Fruit fly (Drosophila melanogaster) whole organism, embryonic: Measurements from ENCODE around the gene Rpt6.

Source experiments
- ATbp ChIP-seq: fragments of 200-800 bp; sonication (Bioruptor generic); optimal IDR thresholded peaks from 2 replicates; lab custom pipeline; 2017; ENCODE audit warnings: missing biosample characterization, mild to moderate bottlenecking, missing genetic modification characterization, missing genetic modification reagents
- CG10321 ChIP-seq: fragments of 200-800 bp; sonication (Bioruptor generic); IDR thresholded peaks from 2 replicates; pipeline ENCODE4 v1.3.6; 2022; ENCODE audit warnings: missing biosample characterization, missing genetic modification characterization
- CG10979 ChIP-seq: fragments of 200-800 bp; sonication (Bioruptor generic); optimal IDR thresholded peaks from 2 replicates; lab custom pipeline; 2018; ENCODE audit warnings: missing biosample characterization, mild to moderate bottlenecking, missing genetic modification characterization, moderate library complexity
- CG11504 ChIP-seq: fragments of 200-800 bp; sonication (Bioruptor generic); optimal IDR thresholded peaks from 3 replicates; lab custom pipeline; 2019; ENCODE audit warnings: missing biosample characterization, mild to moderate bottlenecking, missing genetic modification characterization, moderate library complexity
- CG13424 ChIP-seq: fragments of 200-800 bp; sonication (Bioruptor generic); optimal IDR thresholded peaks from 2 replicates; lab custom pipeline; 2019; ENCODE audit warnings: missing biosample characterization, mild to moderate bottlenecking, missing genetic modification characterization, moderate library complexity
- CG14710 ChIP-seq: fragments of 200-800 bp; sonication (Bioruptor generic); optimal IDR thresholded peaks from 3 replicates; lab custom pipeline; 2019; ENCODE audit warnings: missing biosample characterization, mild to moderate bottlenecking, missing genetic modification characterization, moderate library complexity
- CG15073 ChIP-seq: fragments of 200-800 bp; sonication (Bioruptor generic); optimal IDR thresholded peaks from 2 replicates; lab custom pipeline; 2016; ENCODE audit warnings: missing biosample characterization, missing genetic modification characterization
- CG15601 ChIP-seq: fragments of 200-800 bp; sonication (Bioruptor generic); optimal IDR thresholded peaks from 3 replicates; lab custom pipeline; 2019; ENCODE audit warnings: missing biosample characterization, mild to moderate bottlenecking, missing genetic modification characterization, moderate library complexity
- CG17359 ChIP-seq: fragments of 200-800 bp; sonication (Bioruptor generic); optimal IDR thresholded peaks from 3 replicates; lab custom pipeline; 2018; ENCODE audit warnings: missing biosample characterization, mild to moderate bottlenecking, missing genetic modification characterization, moderate library complexity
- CG17385 ChIP-seq: fragments of 200-800 bp; sonication (Bioruptor generic); optimal IDR thresholded peaks from 3 replicates; lab custom pipeline; 2018; ENCODE audit warnings: missing biosample characterization, mild to moderate bottlenecking, missing genetic modification characterization
- CG2120 ChIP-seq: fragments of 200-800 bp; sonication (Bioruptor generic); optimal IDR thresholded peaks from 3 replicates; lab custom pipeline; 2016; ENCODE audit warnings: missing biosample characterization, missing genetic modification characterization
- CG2712 ChIP-seq: fragments of 200-800 bp; optimal IDR thresholded peaks from 3 replicates; lab custom pipeline; 2019; ENCODE audit warnings: missing biosample characterization, mild to moderate bottlenecking, missing genetic modification characterization, moderate library complexity
- CG2875 ChIP-seq: fragments of 200-800 bp; sonication (Bioruptor generic); optimal IDR thresholded peaks from 2 replicates; lab custom pipeline; 2017; ENCODE audit warnings: missing biosample characterization, mild to moderate bottlenecking, missing genetic modification characterization, missing genetic modification reagents
- CG3281 ChIP-seq: fragments of 200-800 bp; sonication (Bioruptor generic); optimal IDR thresholded peaks from 3 replicates; lab custom pipeline; 2017; ENCODE audit warnings: missing biosample characterization, mild to moderate bottlenecking, missing genetic modification characterization
- CG4424 ChIP-seq: fragments of 200-800 bp; sonication (Bioruptor generic); optimal IDR thresholded peaks from 3 replicates; lab custom pipeline; 2016; ENCODE audit warnings: missing biosample characterization, missing genetic modification characterization
- CG4820 ChIP-seq: fragments of 200-800 bp; sonication (Bioruptor generic); optimal IDR thresholded peaks from 3 replicates; lab custom pipeline; 2016; ENCODE audit warnings: missing biosample characterization, missing genetic modification characterization
- CG6791 ChIP-seq: fragments of 200-800 bp; sonication (Bioruptor generic); IDR thresholded peaks from 3 replicates; pipeline ENCODE4 v1.3.6; 2022; ENCODE audit warnings: missing biosample characterization, missing genetic modification characterization; ENCODE audit not compliant: partially characterized antibody
- CG7839 ChIP-seq: fragments of 200-800 bp; sonication (Bioruptor generic); optimal IDR thresholded peaks from 3 replicates; lab custom pipeline; 2018; ENCODE audit warnings: missing biosample characterization, mild to moderate bottlenecking, missing genetic modification characterization, moderate library complexity
- CG8388 ChIP-seq: fragments of 200-800 bp; sonication (Bioruptor generic); optimal IDR thresholded peaks from 2 replicates; lab custom pipeline; 2019; ENCODE audit warnings: missing biosample characterization, mild to moderate bottlenecking, missing genetic modification characterization, moderate library complexity
- CoRest ChIP-seq: fragments of 200-800 bp; sonication (Bioruptor generic); optimal IDR thresholded peaks from 3 replicates; lab custom pipeline; 2018; ENCODE audit warnings: missing biosample characterization, mild to moderate bottlenecking, missing genetic modification characterization, moderate library complexity
- D19A ChIP-seq: fragments of 200-800 bp; optimal IDR thresholded peaks from 3 replicates; lab custom pipeline; 2019; ENCODE audit warnings: missing biosample characterization, mild to moderate bottlenecking, missing genetic modification characterization, moderate library complexity
- Dad ChIP-seq: fragments of 200-800 bp; sonication (Bioruptor generic); optimal IDR thresholded peaks from 3 replicates; lab custom pipeline; 2016; ENCODE audit warnings: missing biosample characterization, missing genetic modification characterization
- ERR ChIP-seq: fragments of 200-800 bp; sonication (Bioruptor generic); optimal IDR thresholded peaks from 2 replicates; lab custom pipeline; 2016; ENCODE audit warnings: missing biosample characterization, missing genetic modification characterization
- Ets65A ChIP-seq: fragments of 200-800 bp; sonication (Bioruptor generic); peaks from one replicate; lab custom pipeline; 2016; ENCODE audit warnings: missing biosample characterization, missing genetic modification characterization
- Fer2 ChIP-seq: fragments of 200-800 bp; sonication (Bioruptor generic); optimal IDR thresholded peaks from 2 replicates; lab custom pipeline; 2018; ENCODE audit warnings: missing biosample characterization, mild to moderate bottlenecking, missing genetic modification characterization, moderate library complexity
- HHEX ChIP-seq: fragments of 200-800 bp; sonication (Bioruptor generic); optimal IDR thresholded peaks from 3 replicates; lab custom pipeline; 2017; ENCODE audit warnings: missing biosample characterization, mild to moderate bottlenecking, missing genetic modification characterization, missing genetic modification reagents
- HLH3B ChIP-seq: fragments of 200-800 bp; sonication (Bioruptor generic); IDR thresholded peaks from 2 replicates; pipeline ENCODE4 v1.3.6; 2022; ENCODE audit warnings: missing biosample characterization, missing genetic modification characterization
- Meics ChIP-seq: fragments of 200-800 bp; sonication (Bioruptor generic); optimal IDR thresholded peaks from 2 replicates; lab custom pipeline; 2017; ENCODE audit warnings: missing biosample characterization, mild to moderate bottlenecking, missing genetic modification characterization
- Mrtf ChIP-seq: fragments of 200-800 bp; sonication (Bioruptor generic); IDR thresholded peaks from 3 replicates; pipeline ENCODE4 v1.3.6; 2022; ENCODE audit warnings: missing biosample characterization, missing genetic modification characterization
- NFAT ChIP-seq: fragments of 200-800 bp; sonication (Bioruptor generic); IDR thresholded peaks from 2 replicates; pipeline ENCODE4 v1.3.6; 2022; ENCODE audit warnings: missing biosample characterization, missing genetic modification characterization
- Pdp1 ChIP-seq, 2 experiments: fragments of 200-800 bp; sonication (Bioruptor generic); optimal IDR thresholded peaks; 3 replicates each; lab custom pipeline; 2016; ENCODE audit warnings: missing biosample characterization in 2 of 2, missing genetic modification characterization in 2 of 2, mild to moderate bottlenecking in 1 of 2, moderate library complexity in 1 of 2
- Rfx ChIP-seq: fragments of 200-800 bp; sonication (Bioruptor generic); IDR thresholded peaks from 2 replicates; pipeline ENCODE4 v1.3.6; 2022; ENCODE audit warnings: missing biosample characterization, missing genetic modification characterization
- Sin3A ChIP-seq: fragments of >200 bp; optimal IDR thresholded peaks from 2 replicates; lab custom pipeline; 2018
- Xbp1 ChIP-seq: fragments of 200-800 bp; sonication (Bioruptor generic); optimal IDR thresholded peaks from 3 replicates; lab custom pipeline; 2016; ENCODE audit warnings: missing biosample characterization, mild to moderate bottlenecking, missing genetic modification characterization
- bbx ChIP-seq: fragments of 200-800 bp; sonication (Bioruptor generic); IDR thresholded peaks from 2 replicates; pipeline ENCODE4 v1.3.6; 2022; ENCODE audit warnings: missing biosample characterization, missing genetic modification characterization; ENCODE audit not compliant: partially characterized antibody
- bsh ChIP-seq, 2 experiments: fragments of 200-800 bp; sonication (Bioruptor generic); optimal IDR thresholded peaks; 2 replicates each; lab custom pipeline; 2017 to 2018; ENCODE audit warnings: mild to moderate bottlenecking in 2 of 2, missing biosample characterization in 2 of 2, missing genetic modification characterization in 2 of 2, moderate library complexity in 1 of 2
- cad ChIP-seq: fragments of >200 bp; optimal IDR thresholded peaks from 2 replicates; lab custom pipeline; 2017; ENCODE audit warnings: missing biosample characterization, missing genetic modification characterization
- chif ChIP-seq, 2 experiments: fragments of 200-800 bp; sonication (Bioruptor generic); optimal IDR thresholded peaks; 3 replicates each; lab custom pipeline; 2016; ENCODE audit warnings: missing biosample characterization in 2 of 2, missing genetic modification characterization in 2 of 2
- cwo ChIP-seq: fragments of 200-800 bp; sonication (Bioruptor generic); optimal IDR thresholded peaks from 3 replicates; lab custom pipeline; 2017; ENCODE audit warnings: missing biosample characterization, missing genetic modification characterization, mild to moderate bottlenecking, moderate library complexity, missing genetic modification reagents
- fd64A ChIP-seq: fragments of 200-800 bp; sonication (Bioruptor generic); optimal IDR thresholded peaks from 3 replicates; lab custom pipeline; 2018; ENCODE audit warnings: missing biosample characterization, mild to moderate bottlenecking, missing genetic modification characterization
- fd96Cb ChIP-seq: fragments of 200-800 bp; sonication (Bioruptor generic); optimal IDR thresholded peaks from 2 replicates; lab custom pipeline; 2018; ENCODE audit warnings: missing biosample characterization, mild to moderate bottlenecking, missing genetic modification characterization, moderate library complexity
- gro ChIP-seq: fragments of 200-800 bp; sonication (Bioruptor generic); optimal IDR thresholded peaks from 2 replicates; lab custom pipeline; 2016; ENCODE audit warnings: missing biosample characterization, missing genetic modification characterization
- hkb ChIP-seq, 2 experiments: fragments of 200-800 bp in 1 of 2; fragments of >200 bp in 1 of 2; sonication (Bioruptor generic) in 1 of 2; IDR thresholded peaks in 1 of 2; optimal IDR thresholded peaks in 1 of 2; 2 replicates each; pipeline versions ENCODE4 v1.3.6 to Lab custom; 2017 to 2022; ENCODE audit warnings: missing biosample characterization in 1 of 2, missing genetic modification characterization in 1 of 2
- ind ChIP-seq: fragments of 200-800 bp; sonication (Bioruptor generic); optimal IDR thresholded peaks from 3 replicates; lab custom pipeline; 2016; ENCODE audit warnings: missing biosample characterization, missing genetic modification characterization
- oc ChIP-seq: fragments of 200-800 bp; sonication (Bioruptor generic); optimal IDR thresholded peaks from 2 replicates; lab custom pipeline; 2018; ENCODE audit warnings: missing biosample characterization, mild to moderate bottlenecking, missing genetic modification characterization, moderate library complexity
- pnt ChIP-seq: fragments of 200-800 bp; sonication (Bioruptor generic); optimal IDR thresholded peaks from 3 replicates; lab custom pipeline; 2016; ENCODE audit warnings: missing biosample characterization, missing genetic modification characterization
- sens ChIP-seq: fragments of 200-800 bp; sonication (Bioruptor generic); peaks from one replicate; lab custom pipeline; 2016; ENCODE audit warnings: missing biosample characterization, missing genetic modification characterization
- stwl ChIP-seq: fragments of 200-800 bp; sonication (Bioruptor generic); optimal IDR thresholded peaks from 3 replicates; lab custom pipeline; 2018; ENCODE audit warnings: missing biosample characterization, mild to moderate bottlenecking, missing genetic modification characterization, moderate library complexity
- wor ChIP-seq: fragments of 200-800 bp; sonication (Bioruptor generic); IDR thresholded peaks from 2 replicates; pipeline ENCODE4 v1.3.6; 2022; ENCODE audit warnings: missing biosample characterization, missing genetic modification characterization

The Rpt6 gene

dm6 chrX:21334522-21335104 lies 18.8 kb downstream of the Rpt6 start (continued):
- TF ChIP-seq HHEX (GFP tag; lab: Kevin White, UChicago), result no peak
- peak; percentile 21 for TF ChIP-seq fd96Cb
- TF ChIP-seq pnt (GFP tag; lab: Kevin White, UChicago), result no peak
- TF ChIP-seq NFAT (GFP tag; lab: Robert Waterston, UW), result no peak
- no peak for TF ChIP-seq fd64A (GFP tag; lab: Kevin White, UChicago)
- peak; percentile 21 for TF ChIP-seq CG4820
- TF ChIP-seq Rfx (GFP tag; lab: Robert Waterston, UW), result 0 out of 2 replicates have a peak, but pooled peaks have one; percentile 7
- TF ChIP-seq CoRest, result peak; percentile 30
- TF ChIP-seq CG4424, result peak; percentile 3
- TF ChIP-seq cwo (GFP tag; lab: Kevin White, UChicago), result peak; percentile 17
- TF ChIP-seq wor (GFP tag; lab: Robert Waterston, UW), result no peak
- TF ChIP-seq gro (GFP tag; lab: Kevin White, UChicago), result no peak
- TF ChIP-seq hkb (optimal IDR thresholded peaks at IDR 0.05; lab: Kevin White, UChicago), result no peak
- TF ChIP-seq hkb (GFP tag; IDR thresholded peaks at IDR 0.05; lab: Robert Waterston, UW), result peak; percentile 30; the same call in 1 of the 2 replicates
- TF ChIP-seq Sin3A, result no peak
- peak; percentile 34 for TF ChIP-seq CG17385 (GFP tag; lab: Kevin White, UChicago)
- TF ChIP-seq CG2120, result peak; percentile 29
- no peak for TF ChIP-seq CG15073 (GFP tag; lab: Kevin White, UChicago)
- TF ChIP-seq Fer2, result no peak
- TF ChIP-seq bbx (GFP tag; lab: Robert Waterston, UW), result no peak
- TF ChIP-seq CG2875 (GFP tag; lab: Kevin White, UChicago), result peak; percentile 31
- TF ChIP-seq Ets65A (GFP tag; lab: Kevin White, UChicago), result no peak
- TF ChIP-seq CG17359 (tag; lab: Kevin White, UChicago), result peak; percentile 62
- TF ChIP-seq Pdp1 (GFP tag; optimal IDR thresholded peaks at IDR 0.05; lab: Kevin White, UChicago), result peak; percentile 5 to 28
- TF ChIP-seq CG8388 (GFP tag; lab: Kevin White, UChicago), result peak; percentile 20
- peak; percentile 29; the same call in 1 of the 2 replicates for TF ChIP-seq HLH3B (GFP tag; lab: Robert Waterston, UW)
- no peak for TF ChIP-seq cad (GFP tag; lab: Kevin White, UChicago)
- TF ChIP-seq CG15601 (tag; lab: Kevin White, UChicago), result peak; percentile 0
- TF ChIP-seq CG6791 (GFP tag; lab: Robert Waterston, UW), result no peak
- TF ChIP-seq CG13424 (tag; lab: Kevin White, UChicago), result peak; percentile 54
- TF ChIP-seq CG3281 (GFP tag; lab: Kevin White, UChicago), result peak; percentile 8
- no peak for TF ChIP-seq CG10321
- TF ChIP-seq CG11504 (tag; lab: Kevin White, UChicago), result no peak
- peak; percentile 4 for TF ChIP-seq ind
- TF ChIP-seq Meics (GFP tag; lab: Kevin White, UChicago), result peak; percentile 24
- peak; percentile 1 for TF ChIP-seq Xbp1
- TF ChIP-seq Mrtf, result no peak
- TF ChIP-seq Dad (GFP tag; lab: Kevin White, UChicago), result no peak
- TF ChIP-seq CG2712 (tag; lab: Kevin White, UChicago), result peak; percentile 21
- TF ChIP-seq ATbp, result peak; percentile 15
- TF ChIP-seq oc (tag; lab: Kevin White, UChicago), result no peak
- no peak for TF ChIP-seq ERR (GFP tag; lab: Kevin White, UChicago)
- TF ChIP-seq chif (GFP tag; optimal IDR thresholded peaks at IDR 0.05; lab: Kevin White, UChicago), result peak in 1 of 2 experiments; percentile 15
- TF ChIP-seq bsh (GFP tag; optimal IDR thresholded peaks at IDR 0.05; lab: Kevin White, UChicago), result peak in 1 of 2 experiments; percentile 60
- peak; percentile 39 for TF ChIP-seq CG10979 (tag; lab: Kevin White, UChicago)
- no peak for TF ChIP-seq CG7839 (tag; lab: Kevin White, UChicago)
- TF ChIP-seq stwl (tag; lab: Kevin White, UChicago), result no peak
- TF ChIP-seq sens (GFP tag; lab: Kevin White, UChicago), result peak; percentile 77
- TF ChIP-seq CG14710 (tag; lab: Kevin White, UChicago), result peak; percentile 13
- TF ChIP-seq D19A (tag; lab: Kevin White, UChicago), result peak; percentile 17
